Worm (Caenorhabditis elegans) whole organism, L3 larva: ENCODE results near the gene C44B11.1.
A peak's percentile ranks its signal among the peaks of the same experiment; 100 is the strongest.

ENCODE experiments used
- R02D3.7 ChIP-seq: fragments of 150-350 bp; optimal IDR thresholded peaks from 2 replicates; lab custom pipeline; 2014; ENCODE audit warnings: missing biosample characterization, missing genetic modification characterization
- ZK546.5 ChIP-seq: sonication (generic microtip); optimal IDR thresholded peaks from 2 replicates; lab custom pipeline; 2017; ENCODE audit warnings: missing biosample characterization, missing genetic modification characterization
- aly-2 ChIP-seq: fragments of 150-350 bp; optimal IDR thresholded peaks from 2 replicates; lab custom pipeline; 2014; ENCODE audit warnings: missing biosample characterization, missing genetic modification characterization
- ceh-16 ChIP-seq: sonication (generic microtip); optimal IDR thresholded peaks from 2 replicates; lab custom pipeline; 2017; ENCODE audit warnings: missing biosample characterization, missing genetic modification characterization
- ceh-28 ChIP-seq: fragments of 150-350 bp; optimal IDR thresholded peaks from 2 replicates; lab custom pipeline; 2014; ENCODE audit warnings: missing biosample characterization, missing genetic modification reagents, missing genetic modification characterization
- ceh-82 ChIP-seq: fragments of 150-350 bp; optimal IDR thresholded peaks from 2 replicates; lab custom pipeline; 2014; ENCODE audit warnings: missing biosample characterization, missing genetic modification characterization
- ceh-9 ChIP-seq: sonication (generic microtip); optimal IDR thresholded peaks from 2 replicates; lab custom pipeline; 2018; ENCODE audit warnings: missing biosample characterization, missing genetic modification characterization
- elt-3 ChIP-seq, 3 experiments: fragments of 150-350 bp in 1 of 3; sonication (generic microtip) in 2 of 3; optimal IDR thresholded peaks; 2 replicates in 2 of 3; 4 replicates in 1 of 3; lab custom pipeline; 2014 to 2017; ENCODE audit warnings: missing biosample characterization in 3 of 3, missing genetic modification characterization in 3 of 3
- eor-1 ChIP-seq, 2 experiments: fragments of 150-350 bp; optimal IDR thresholded peaks; 2 replicates each; lab custom pipeline; 2014 to 2018; ENCODE audit warnings: missing biosample characterization in 2 of 2, missing genetic modification characterization in 2 of 2
- fkh-2 ChIP-seq: fragments of 150-350 bp; optimal IDR thresholded peaks from 2 replicates; lab custom pipeline; 2014; ENCODE audit warnings: missing biosample characterization, missing genetic modification reagents, missing genetic modification characterization
- fos-1 ChIP-seq: fragments of 150-350 bp; optimal IDR thresholded peaks from 2 replicates; lab custom pipeline; 2014; ENCODE audit warnings: missing biosample characterization, missing genetic modification characterization
- hmg-11 ChIP-seq: sonication (generic microtip); optimal IDR thresholded peaks from 2 replicates; lab custom pipeline; 2016; ENCODE audit warnings: missing genetic modification characterization, missing compliant biosample characterization
- lin-15B ChIP-seq: fragments of 150-350 bp; optimal IDR thresholded peaks from 2 replicates; lab custom pipeline; 2014; ENCODE audit warnings: missing biosample characterization, missing genetic modification characterization
- lin-39 ChIP-seq: fragments of 150-350 bp; optimal IDR thresholded peaks from 2 replicates; lab custom pipeline; 2018; ENCODE audit warnings: missing biosample characterization, missing genetic modification reagents, missing genetic modification characterization
- lsy-12 ChIP-seq: sonication (generic microtip); optimal IDR thresholded peaks from 2 replicates; lab custom pipeline; 2016; ENCODE audit warnings: mild to moderate bottlenecking, missing genetic modification characterization, missing compliant biosample characterization
- mml-1 ChIP-seq: fragments of 150-350 bp; sonication (generic microtip); optimal IDR thresholded peaks from 3 replicates; lab custom pipeline; 2014; ENCODE audit warnings: missing biosample characterization, missing genetic modification characterization
- nfya-1 ChIP-seq: sonication (generic microtip); optimal IDR thresholded peaks from 2 replicates; lab custom pipeline; 2017; ENCODE audit warnings: missing genetic modification characterization, mild to moderate bottlenecking, missing compliant biosample characterization, antibody characterized with exemption, moderate library complexity; ENCODE audit not compliant: insufficient read depth
- nhr-11 ChIP-seq: fragments of 150-350 bp; optimal IDR thresholded peaks from 2 replicates; lab custom pipeline; 2014; ENCODE audit warnings: missing biosample characterization, missing genetic modification characterization
- nhr-12 ChIP-seq: fragments of 150-350 bp; optimal IDR thresholded peaks from 2 replicates; lab custom pipeline; 2014; ENCODE audit warnings: missing biosample characterization, missing genetic modification characterization
- nhr-23 ChIP-seq: fragments of 150-350 bp; optimal IDR thresholded peaks from 2 replicates; lab custom pipeline; 2014; ENCODE audit warnings: missing biosample characterization, missing genetic modification reagents, missing genetic modification characterization
- nhr-237 ChIP-seq: fragments of 150-350 bp; optimal IDR thresholded peaks from 2 replicates; lab custom pipeline; 2014; ENCODE audit warnings: missing biosample characterization, missing genetic modification characterization
- nhr-25 ChIP-seq: sonication (generic microtip); optimal IDR thresholded peaks from 2 replicates; lab custom pipeline; 2017; ENCODE audit warnings: missing biosample characterization, missing genetic modification characterization
- nhr-28 ChIP-seq: fragments of 150-350 bp; optimal IDR thresholded peaks from 2 replicates; lab custom pipeline; 2014; ENCODE audit warnings: missing biosample characterization, missing genetic modification characterization
- nhr-76 ChIP-seq: fragments of 150-350 bp; sonication (generic microtip); optimal IDR thresholded peaks from 5 replicates; lab custom pipeline; 2014; ENCODE audit warnings: missing biosample characterization, missing genetic modification characterization
- nhr-77 ChIP-seq: fragments of 150-350 bp; optimal IDR thresholded peaks from 2 replicates; lab custom pipeline; 2014; ENCODE audit warnings: missing biosample characterization, missing genetic modification characterization
- pha-4 ChIP-seq: fragments of 150-350 bp; optimal IDR thresholded peaks from 2 replicates; lab custom pipeline; 2014; ENCODE audit warnings: missing biosample characterization, missing genetic modification reagents, missing genetic modification characterization
- pqm-1 ChIP-seq: fragments of 150-350 bp; optimal IDR thresholded peaks from 2 replicates; lab custom pipeline; 2017; ENCODE audit warnings: missing biosample characterization, missing genetic modification characterization, inconsistent platforms
- sea-2 ChIP-seq: fragments of 150-350 bp; sonication (generic microtip); optimal IDR thresholded peaks from 4 replicates; lab custom pipeline; 2014; ENCODE audit warnings: missing biosample characterization, missing genetic modification reagents, missing genetic modification characterization
- skn-1 ChIP-seq: fragments of 150-350 bp; optimal IDR thresholded peaks from 2 replicates; lab custom pipeline; 2014; ENCODE audit warnings: missing biosample characterization, missing genetic modification characterization
- snpc-4 ChIP-seq: fragments of 150-350 bp; optimal IDR thresholded peaks from 2 replicates; lab custom pipeline; 2014; ENCODE audit warnings: missing biosample characterization, missing genetic modification characterization
- tbx-2 ChIP-seq: sonication (generic microtip); optimal IDR thresholded peaks from 2 replicates; lab custom pipeline; 2016; ENCODE audit warnings: mild to moderate bottlenecking, missing genetic modification characterization, missing compliant biosample characterization
- unc-62 ChIP-seq: fragments of 150-350 bp; sonication (generic microtip); optimal IDR thresholded peaks from 4 replicates; lab custom pipeline; 2014; ENCODE audit warnings: missing biosample characterization, missing genetic modification reagents, missing genetic modification characterization

The C44B11.1 gene

ce11 chrIII:3140227-3140626, 14.8 kb upstream of the C44B11.1 start:
- TF ChIP-seq ceh-9 (tag; lab: Kevin White, UChicago) (no peak), nhr-12 (tag; lab: Kevin White, UChicago) (no peak), ceh-16 (no peak), fkh-2 (no peak), ceh-28 (tag; lab: Kevin White, UChicago) (no peak), tbx-2 (tag; lab: Kevin White, UChicago) (no peak), nhr-23 (tag; lab: Kevin White, UChicago) (no peak), hmg-11 (tag; lab: Kevin White, UChicago) (no peak), snpc-4 (tag; lab: Kevin White, UChicago) (no peak), nhr-11 (no peak), nhr-25 (tag; lab: Kevin White, UChicago) (no peak), ceh-82 (tag; lab: Kevin White, UChicago) (no peak), nhr-28 (no peak), skn-1 (tag; lab: Kevin White, UChicago) (no peak), R02D3.7 (no peak), lin-15B (no peak), unc-62 (GFP tag; lab: Kevin White, UChicago) (no peak), eor-1 (tag; optimal IDR thresholded peaks at IDR 0.05; lab: Kevin White, UChicago) (no peak), sea-2 (GFP tag; lab: Kevin White, UChicago) (no peak)

- TF ChIP-seq nhr-76 (no peak), unc-62 (GFP tag; lab: Kevin White, UChicago) (no peak), nhr-237 (tag; lab: Kevin White, UChicago) (no peak), ceh-28 (tag; lab: Kevin White, UChicago) (peak; percentile 81), R02D3.7 (no peak), skn-1 (tag; lab: Kevin White, UChicago) (no peak), ceh-9 (tag; lab: Kevin White, UChicago) (no peak)
Measured at ce11 chrIII:3142078-3142477, 13.0 kb upstream of the C44B11.1 start.

- TF ChIP-seq mml-1 (no peak), pha-4 (tag; lab: Kevin White, UChicago) (no peak), lsy-12 (tag; lab: Kevin White, UChicago) (no peak), ceh-9 (tag; lab: Kevin White, UChicago) (no peak), ceh-82 (tag; lab: Kevin White, UChicago) (no peak), aly-2 (tag; lab: Kevin White, UChicago) (no peak), lin-39 (tag; lab: Kevin White, UChicago) (no peak), snpc-4 (tag; lab: Kevin White, UChicago) (no peak), lin-15B (no peak), fos-1 (tag; lab: Kevin White, UChicago) (no peak), nhr-77 (no peak), ceh-28 (tag; lab: Kevin White, UChicago) (no peak), nhr-23 (tag; lab: Kevin White, UChicago) (no peak)
Measured at ce11 chrIII:3143657-3144056, 11.4 kb upstream of the C44B11.1 start, which contains the start of gene C44B11.4. TSS of gene C44B11.4 (minus strand) at chrIII:3143757.

- TF ChIP-seq elt-3 (tag; optimal IDR thresholded peaks at IDR 0.05; lab: Kevin White, UChicago) (no peak), nhr-12 (tag; lab: Kevin White, UChicago) (no peak), nfya-1 (no peak), fos-1 (tag; lab: Kevin White, UChicago) (no peak), hmg-11 (tag; lab: Kevin White, UChicago) (no peak)
Measured at ce11 chrIII:3152848-3153247, 2.2 kb upstream of the C44B11.1 start, which contains the start of gene C44B11.6. TSS of gene C44B11.6 (plus strand) at chrIII:3153148.

DNA sequence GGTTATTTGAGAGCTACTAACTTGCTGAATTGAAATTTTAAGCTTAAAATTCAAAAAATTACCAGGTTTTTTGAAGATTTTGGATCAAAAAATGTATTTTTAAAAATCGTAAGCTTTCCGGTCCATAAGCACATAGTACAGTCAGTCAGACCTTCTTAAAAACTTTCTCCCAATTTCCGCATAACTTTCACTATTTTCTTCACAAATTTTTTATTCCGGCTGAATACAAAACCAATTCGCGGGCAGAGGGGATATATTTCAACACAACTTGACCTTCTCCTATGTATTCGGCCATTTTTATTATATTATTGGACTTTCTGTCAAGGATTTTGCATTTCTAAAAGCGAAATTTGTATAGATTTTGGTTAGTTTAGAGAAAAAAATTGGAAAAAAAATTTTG, 5.4 kb downstream of the C44B11.1 start:
- no peak for TF ChIP-seq nhr-77
- no peak for TF ChIP-seq mml-1
- no peak for TF ChIP-seq ZK546.5 (tag; lab: Kevin White, UChicago)
- TF ChIP-seq nhr-11: no peak
- TF ChIP-seq pqm-1: no peak
- no peak for TF ChIP-seq ceh-82 (tag; lab: Kevin White, UChicago)
- no peak for TF ChIP-seq snpc-4 (tag; lab: Kevin White, UChicago)
- TF ChIP-seq nhr-12 (tag; lab: Kevin White, UChicago): no peak
- TF ChIP-seq ceh-16: no peak

DNA sequence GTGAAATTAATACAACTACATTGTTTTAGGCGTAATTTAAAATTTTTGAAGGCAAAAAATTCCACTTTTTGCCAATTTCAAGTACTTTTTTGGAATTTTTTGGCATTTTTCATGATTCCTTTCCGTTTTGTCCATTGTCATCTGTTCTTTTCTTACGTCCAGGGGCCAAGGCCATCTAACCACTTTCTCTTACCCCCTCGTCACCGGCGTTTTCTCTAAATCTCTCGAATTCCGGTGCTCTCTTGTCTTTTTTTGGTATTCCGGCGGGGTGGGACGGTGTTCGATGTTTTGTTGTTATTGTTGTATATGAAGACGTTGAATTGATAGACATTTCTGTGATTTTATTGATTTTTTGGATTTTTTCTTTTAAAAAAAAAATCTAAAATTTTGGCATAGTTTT, 6.5 kb downstream of the C44B11.1 start:
- TF ChIP-seq nhr-25 (tag; lab: Kevin White, UChicago): peak; percentile 80
- TF ChIP-seq ZK546.5 (tag; lab: Kevin White, UChicago): no peak
- peak; percentile 64 for TF ChIP-seq nhr-23 (tag; lab: Kevin White, UChicago)
